Fruit fly (Drosophila melanogaster) whole organism, embryonic: ENCODE results near the gene CG43293.
A peak's percentile ranks its signal among the peaks of the same experiment; 100 is the strongest.

Source experiments
- Ada2b ChIP-seq: fragments of 200-800 bp; sonication (Bioruptor generic); IDR thresholded peaks from 2 replicates; pipeline ENCODE4 v1.3.6; 2022; ENCODE audit warnings: missing biosample characterization, missing genetic modification characterization
- Bgb ChIP-seq: fragments of 200-800 bp; sonication (Bioruptor generic); IDR thresholded peaks from 2 replicates; pipeline ENCODE4 v1.3.6; 2022; ENCODE audit warnings: missing biosample characterization, missing genetic modification characterization; ENCODE audit not compliant: partially characterized antibody
- CG10321 ChIP-seq: fragments of 200-800 bp; sonication (Bioruptor generic); IDR thresholded peaks from 2 replicates; pipeline ENCODE4 v1.3.6; 2022; ENCODE audit warnings: missing biosample characterization, missing genetic modification characterization
- CG12219 ChIP-seq: fragments of 200-800 bp; sonication (Bioruptor generic); optimal IDR thresholded peaks from 3 replicates; lab custom pipeline; 2018; ENCODE audit warnings: missing biosample characterization, mild to moderate bottlenecking, missing genetic modification characterization
- CG14014 ChIP-seq: fragments of 200-800 bp; sonication (Bioruptor generic); IDR thresholded peaks from 2 replicates; pipeline ENCODE4 v1.3.6; 2022; ENCODE audit warnings: missing biosample characterization, missing genetic modification characterization
- CG14860 ChIP-seq: fragments of 200-800 bp; sonication (Bioruptor generic); IDR thresholded peaks from 3 replicates; pipeline ENCODE4 v1.3.6; 2022; ENCODE audit warnings: missing biosample characterization, missing genetic modification characterization; ENCODE audit not compliant: partially characterized antibody
- CG17385 ChIP-seq: fragments of 200-800 bp; sonication (Bioruptor generic); optimal IDR thresholded peaks from 3 replicates; lab custom pipeline; 2018; ENCODE audit warnings: missing biosample characterization, mild to moderate bottlenecking, missing genetic modification characterization
- CG17802 ChIP-seq: fragments of 200-800 bp; sonication (Bioruptor generic); optimal IDR thresholded peaks from 2 replicates; lab custom pipeline; 2018; ENCODE audit warnings: missing biosample characterization, mild to moderate bottlenecking, missing genetic modification characterization, moderate library complexity
- CG1792 ChIP-seq: fragments of 200-800 bp; sonication (Bioruptor generic); optimal IDR thresholded peaks from 2 replicates; lab custom pipeline; 2016; ENCODE audit warnings: missing biosample characterization, missing genetic modification characterization
- CG18599 ChIP-seq: fragments of 200-800 bp; sonication (Bioruptor generic); optimal IDR thresholded peaks from 3 replicates; lab custom pipeline; 2017; ENCODE audit warnings: missing biosample characterization, missing genetic modification characterization, mild to moderate bottlenecking, moderate library complexity, missing genetic modification reagents
- CG18619 ChIP-seq: fragments of 200-800 bp; sonication (Bioruptor generic); optimal IDR thresholded peaks from 3 replicates; lab custom pipeline; 2017; ENCODE audit warnings: missing biosample characterization, mild to moderate bottlenecking, missing genetic modification characterization
- CG2875 ChIP-seq: fragments of 200-800 bp; sonication (Bioruptor generic); optimal IDR thresholded peaks from 2 replicates; lab custom pipeline; 2017; ENCODE audit warnings: missing biosample characterization, mild to moderate bottlenecking, missing genetic modification characterization, missing genetic modification reagents
- CG31365 ChIP-seq: fragments of 200-800 bp; sonication (Bioruptor generic); optimal IDR thresholded peaks from 2 replicates; lab custom pipeline; 2018; ENCODE audit warnings: missing biosample characterization, mild to moderate bottlenecking, missing genetic modification characterization
- CG6654 ChIP-seq: fragments of 200-800 bp; sonication (Bioruptor generic); optimal IDR thresholded peaks from 2 replicates; lab custom pipeline; 2017; ENCODE audit warnings: missing biosample characterization, mild to moderate bottlenecking, missing genetic modification characterization
- CG8765 ChIP-seq: fragments of 200-800 bp; sonication (Bioruptor generic); IDR thresholded peaks from 2 replicates; pipeline ENCODE4 v1.3.6; 2022; ENCODE audit warnings: missing biosample characterization, missing genetic modification characterization
- CG9932 ChIP-seq: fragments of 200-800 bp; sonication (Bioruptor generic); IDR thresholded peaks from 2 replicates; pipeline ENCODE4 v1.3.6; 2022; ENCODE audit warnings: missing biosample characterization, missing genetic modification characterization
- Dfd ChIP-seq, 2 experiments: fragments of >200 bp; optimal IDR thresholded peaks; 2 replicates each; lab custom pipeline; 2017; ENCODE audit warnings: missing biosample characterization in 2 of 2, missing genetic modification characterization in 2 of 2
- ERR ChIP-seq: fragments of 200-800 bp; sonication (Bioruptor generic); optimal IDR thresholded peaks from 2 replicates; lab custom pipeline; 2016; ENCODE audit warnings: missing biosample characterization, missing genetic modification characterization
- Fer2 ChIP-seq: fragments of 200-800 bp; sonication (Bioruptor generic); optimal IDR thresholded peaks from 2 replicates; lab custom pipeline; 2018; ENCODE audit warnings: missing biosample characterization, mild to moderate bottlenecking, missing genetic modification characterization, moderate library complexity
- Fer3 ChIP-seq: fragments of 200-800 bp; sonication (Bioruptor generic); optimal IDR thresholded peaks from 2 replicates; lab custom pipeline; 2018; ENCODE audit warnings: missing biosample characterization, mild to moderate bottlenecking, missing genetic modification characterization, moderate library complexity
- Mrtf ChIP-seq: fragments of 200-800 bp; sonication (Bioruptor generic); IDR thresholded peaks from 3 replicates; pipeline ENCODE4 v1.3.6; 2022; ENCODE audit warnings: missing biosample characterization, missing genetic modification characterization
- NfI ChIP-seq: fragments of 200-800 bp; sonication (Bioruptor generic); optimal IDR thresholded peaks from 3 replicates; lab custom pipeline; 2018; ENCODE audit warnings: missing biosample characterization, mild to moderate bottlenecking, missing genetic modification characterization, moderate library complexity
- Oaz ChIP-seq: fragments of 200-800 bp; sonication (Bioruptor generic); IDR thresholded peaks from 2 replicates; pipeline ENCODE4 v1.3.6; 2022; ENCODE audit warnings: missing biosample characterization, missing genetic modification characterization
- Scr ChIP-seq: fragments of 200-800 bp; sonication (Bioruptor generic); IDR thresholded peaks from 2 replicates; pipeline ENCODE4 v1.3.6; 2022; ENCODE audit warnings: missing biosample characterization, missing genetic modification characterization; ENCODE audit not compliant: partially characterized antibody
- Side ChIP-seq: fragments of 200-800 bp; sonication (Bioruptor generic); optimal IDR thresholded peaks from 2 replicates; lab custom pipeline; 2016; ENCODE audit warnings: missing biosample characterization, missing genetic modification characterization
- Sin3A ChIP-seq: fragments of >200 bp; optimal IDR thresholded peaks from 2 replicates; lab custom pipeline; 2018
- Spps ChIP-seq: fragments of 200-800 bp; sonication (Bioruptor generic); optimal IDR thresholded peaks from 2 replicates; lab custom pipeline; 2018; ENCODE audit warnings: missing biosample characterization, mild to moderate bottlenecking, missing genetic modification characterization
- YL-1 ChIP-seq: fragments of 200-800 bp; sonication (Bioruptor generic); optimal IDR thresholded peaks from 3 replicates; lab custom pipeline; 2017; ENCODE audit warnings: missing biosample characterization, mild to moderate bottlenecking, missing genetic modification characterization
- al ChIP-seq: fragments of 200-800 bp; sonication (Bioruptor generic); IDR thresholded peaks from 2 replicates; pipeline ENCODE4 v1.3.6; 2022; ENCODE audit warnings: missing biosample characterization, missing genetic modification characterization
- cas ChIP-seq: fragments of 200-800 bp; sonication (Bioruptor generic); IDR thresholded peaks from 2 replicates; pipeline ENCODE4 v1.3.6; 2022; ENCODE audit warnings: missing biosample characterization, missing genetic modification characterization
- cg ChIP-seq: fragments of 200-800 bp; sonication (Bioruptor generic); optimal IDR thresholded peaks from 3 replicates; lab custom pipeline; 2019; ENCODE audit warnings: missing biosample characterization, mild to moderate bottlenecking, missing genetic modification characterization, moderate library complexity
- fd102C ChIP-seq: fragments of 200-800 bp; sonication (Bioruptor generic); optimal IDR thresholded peaks from 2 replicates; lab custom pipeline; 2018; ENCODE audit warnings: missing biosample characterization, mild to moderate bottlenecking, missing genetic modification characterization, moderate library complexity
- ftz-f1 ChIP-seq: fragments of 200-800 bp; sonication (Bioruptor generic); optimal IDR thresholded peaks from 2 replicates; lab custom pipeline; 2016; ENCODE audit warnings: missing biosample characterization, missing genetic modification characterization
- gcm ChIP-seq: fragments of 200-800 bp; sonication (Bioruptor generic); optimal IDR thresholded peaks from 2 replicates; lab custom pipeline; 2019; ENCODE audit warnings: missing biosample characterization, mild to moderate bottlenecking, missing genetic modification characterization, moderate library complexity
- kah ChIP-seq: fragments of 200-800 bp; sonication (Bioruptor generic); optimal IDR thresholded peaks from 2 replicates; lab custom pipeline; 2018; ENCODE audit warnings: missing biosample characterization, mild to moderate bottlenecking, missing genetic modification characterization
- kay ChIP-seq: fragments of 200-800 bp; sonication (Bioruptor generic); optimal IDR thresholded peaks from 2 replicates; lab custom pipeline; 2016; ENCODE audit warnings: missing biosample characterization, missing genetic modification characterization
- ken ChIP-seq: fragments of 200-800 bp; sonication (Bioruptor generic); IDR thresholded peaks from 3 replicates; pipeline ENCODE4 v1.3.6; 2022; ENCODE audit warnings: missing biosample characterization, missing genetic modification characterization
- klu ChIP-seq: fragments of 200-800 bp; sonication (Bioruptor generic); IDR thresholded peaks from 2 replicates; pipeline ENCODE4 v1.3.6; 2022; ENCODE audit warnings: missing biosample characterization, missing genetic modification characterization
- knrl ChIP-seq: fragments of 200-800 bp; sonication (Bioruptor generic); IDR thresholded peaks from 3 replicates; pipeline ENCODE4 v1.3.6; 2022; ENCODE audit warnings: missing biosample characterization, missing genetic modification characterization; ENCODE audit not compliant: partially characterized antibody
- lilli ChIP-seq: fragments of 200-800 bp; sonication (Bioruptor generic); optimal IDR thresholded peaks from 3 replicates; lab custom pipeline; 2016; ENCODE audit warnings: missing biosample characterization, missing genetic modification characterization
- nmo ChIP-seq: fragments of 200-800 bp; sonication (Bioruptor generic); optimal IDR thresholded peaks from 2 replicates; lab custom pipeline; 2018; ENCODE audit warnings: missing biosample characterization, mild to moderate bottlenecking, missing genetic modification characterization, moderate library complexity
- nom ChIP-seq: fragments of 200-800 bp; sonication (Bioruptor generic); optimal IDR thresholded peaks from 2 replicates; lab custom pipeline; 2017; ENCODE audit warnings: missing biosample characterization, missing genetic modification characterization, mild to moderate bottlenecking, moderate library complexity, missing genetic modification reagents
- pan ChIP-seq, 4 experiments: fragments of >200 bp in 3 of 4; fragments of 200-800 bp in 1 of 4; sonication (Bioruptor generic) in 1 of 4; optimal IDR thresholded peaks in 3 of 4; IDR thresholded peaks in 1 of 4; 2 replicates each; pipeline versions ENCODE4 v1.3.6 to Lab custom; 2017 to 2022; ENCODE audit warnings: missing biosample characterization in 2 of 4, missing genetic modification characterization in 2 of 4, mixed read lengths in 1 of 4
- ranshi ChIP-seq: fragments of 200-800 bp; sonication (Bioruptor generic); IDR thresholded peaks from 2 replicates; pipeline ENCODE4 v1.3.6; 2022; ENCODE audit warnings: missing biosample characterization, missing genetic modification characterization
- stc ChIP-seq: fragments of 200-800 bp; sonication (Bioruptor generic); IDR thresholded peaks from 2 replicates; pipeline ENCODE4 v1.3.6; 2022; ENCODE audit warnings: missing biosample characterization, missing genetic modification characterization
- tna ChIP-seq: fragments of 200-800 bp; sonication (Bioruptor generic); IDR thresholded peaks from 2 replicates; pipeline ENCODE4 v1.3.6; 2022; ENCODE audit warnings: missing biosample characterization, missing genetic modification characterization; ENCODE audit not compliant: partially characterized antibody
- ttk ChIP-seq: fragments of 200-800 bp; sonication (Bioruptor generic); IDR thresholded peaks from 2 replicates; pipeline ENCODE4 v2.1.2; 2022; ENCODE audit warnings: missing biosample characterization, missing genetic modification characterization
- zen2 ChIP-seq: fragments of 200-800 bp; sonication (Bioruptor generic); IDR thresholded peaks from 3 replicates; pipeline ENCODE4 v1.3.6; 2022; ENCODE audit warnings: missing biosample characterization, missing genetic modification characterization; ENCODE audit not compliant: partially characterized antibody

The CG43293 gene

dm6 chr3L:6192822-6193555 is 8.0 kb downstream of the CG43293 start, which contains the start of the genes Sf3b6 and Tnpo (continued):
- no peak for TF ChIP-seq Side
- peak; percentile 81 for TF ChIP-seq Mrtf (GFP tag; lab: Robert Waterston, UW)
- no peak for TF ChIP-seq Dfd (GFP tag; optimal IDR thresholded peaks at IDR 0.05; lab: Kevin White, UChicago)
- peak; percentile 93 for TF ChIP-seq nmo
- TF ChIP-seq knrl (GFP tag; lab: Robert Waterston, UW) = peak; percentile 76
- no peak for TF ChIP-seq Fer3
- no peak for TF ChIP-seq CG31365 (tag; lab: Kevin White, UChicago)
- TF ChIP-seq CG8765 (GFP tag; lab: Robert Waterston, UW) = peak; percentile 76
- TF ChIP-seq ERR (GFP tag; lab: Kevin White, UChicago) = no peak
- TF ChIP-seq Spps = peak; percentile 48
- peak; percentile 89; the same call in 1 of the 2 replicates for TF ChIP-seq ranshi (GFP tag; lab: Robert Waterston, UW)
- peak; percentile 56; the same call in 1 of the 2 replicates for TF ChIP-seq Bgb (GFP tag; lab: Robert Waterston, UW)
- peak; percentile 75 for TF ChIP-seq NfI (GFP tag; lab: Kevin White, UChicago)
- TF ChIP-seq CG9932 = peak; percentile 93
- peak; percentile 30 for TF ChIP-seq kah
- TF ChIP-seq nom (GFP tag; lab: Kevin White, UChicago) = no peak
- peak; percentile 85 for TF ChIP-seq ken (GFP tag; lab: Robert Waterston, UW)
- TF ChIP-seq CG14860 = peak; percentile 47; the same call in 2 of the 3 replicates
- TF ChIP-seq CG12219 (GFP tag; lab: Kevin White, UChicago) = no peak

dm6 chr3L:6193556-6194114 is 8.6 kb downstream of the CG43293 start:
- TF ChIP-seq cg (GFP tag; lab: Kevin White, UChicago) (peak; percentile 80), CG17385 (GFP tag; lab: Kevin White, UChicago) (no peak), ftz-f1 (GFP tag; lab: Kevin White, UChicago) (peak; percentile 95), Sin3A (lab: Kevin White, UChicago) (peak; percentile 51), Fer2 (tag; lab: Kevin White, UChicago) (no peak), Ada2b (GFP tag; lab: Robert Waterston, UW) (no peak), tna (GFP tag; lab: Robert Waterston, UW) (no peak), CG14014 (GFP tag; lab: Robert Waterston, UW) (no peak), pan (optimal IDR thresholded peaks at IDR 0.05; lab: Kevin White, UChicago) (no peak), pan (GFP tag; optimal IDR thresholded peaks at IDR 0.05 in 1 of 2, IDR thresholded peaks at IDR 0.05 in 1 of 2) (no peak), cas (GFP tag; lab: Robert Waterston, UW) (no peak), kay (GFP tag; lab: Kevin White, UChicago) (no peak), klu (GFP tag; lab: Robert Waterston, UW) (no peak), CG1792 (GFP tag; lab: Kevin White, UChicago) (no peak), CG18599 (GFP tag; lab: Kevin White, UChicago) (no peak), CG10321 (GFP tag; lab: Robert Waterston, UW) (0 out of 2 replicates have a peak, but pooled peaks have one; percentile 28), stc (GFP tag; lab: Robert Waterston, UW) (no peak), gcm (GFP tag; lab: Kevin White, UChicago) (no peak), fd102C (GFP tag; lab: Kevin White, UChicago) (no peak), al (GFP tag; lab: Robert Waterston, UW) (no peak), CG18619 (GFP tag; lab: Kevin White, UChicago) (no peak), kah (no peak), zen2 (GFP tag; lab: Robert Waterston, UW) (no peak), Oaz (GFP tag; lab: Robert Waterston, UW) (no peak), Scr (GFP tag; lab: Robert Waterston, UW) (0 out of 2 replicates have a peak, but pooled peaks have one; percentile 44), CG6654 (no peak), CG2875 (no peak), Fer3 (no peak), CG17802 (no peak), lilli (GFP tag; lab: Kevin White, UChicago) (no peak), YL-1 (GFP tag; lab: Kevin White, UChicago) (peak; percentile 24), ttk (GFP tag; lab: Robert Waterston, UW) (peak; percentile 66)
